Worm (Caenorhabditis elegans) whole organism, early embryonic: ENCODE data around the gene elo-7.
A peak's percentile ranks its signal among the peaks of the same experiment; 100 is the strongest.

Experiments
- B0310.2 ChIP-seq: sonication (generic microtip); optimal IDR thresholded peaks from 2 replicates; lab custom pipeline; 2016; ENCODE audit warnings: mild to moderate bottlenecking, missing genetic modification characterization, missing compliant biosample characterization
- F13C5.2 ChIP-seq: sonication (generic microtip); optimal IDR thresholded peaks from 2 replicates; lab custom pipeline; 2017; ENCODE audit warnings: mild to moderate bottlenecking, missing genetic modification characterization, inconsistent platforms, missing compliant biosample characterization
- aly-1 ChIP-seq: sonication (generic microtip); optimal IDR thresholded peaks from 2 replicates; lab custom pipeline; 2016; ENCODE audit warnings: missing genetic modification characterization, missing compliant biosample characterization
- ama-1 ChIP-seq: fragments of 150-350 bp; optimal IDR thresholded peaks from 2 replicates; lab custom pipeline; 2014
- ceh-13 ChIP-seq: fragments of 200-800 bp; sonication (Bioruptor generic); optimal IDR thresholded peaks from 2 replicates; lab custom pipeline; 2018; ENCODE audit warnings: mild to moderate bottlenecking, missing genetic modification characterization, missing compliant biosample characterization
- ceh-36 ChIP-seq: sonication (generic microtip); optimal IDR thresholded peaks from 2 replicates; lab custom pipeline; 2016; ENCODE audit warnings: missing genetic modification characterization, inconsistent platforms, missing compliant biosample characterization
- ets-7 ChIP-seq: sonication (generic microtip); optimal IDR thresholded peaks from 2 replicates; lab custom pipeline; 2016; ENCODE audit warnings: missing genotype, missing genetic modification characterization, missing compliant biosample characterization
- flt-1 ChIP-seq: fragments of 200-800 bp; sonication (Bioruptor generic); IDR thresholded peaks from 2 replicates; pipeline ENCODE4 v1.3.6; 2022; ENCODE audit warnings: missing genetic modification characterization, missing compliant biosample characterization
- hmbx-1 ChIP-seq: sonication (generic microtip); optimal IDR thresholded peaks from 2 replicates; lab custom pipeline; 2016; ENCODE audit warnings: mild to moderate bottlenecking, missing genetic modification characterization, missing compliant biosample characterization
- hmg-4 ChIP-seq: fragments of 200-800 bp; sonication (Bioruptor generic); optimal IDR thresholded peaks from 2 replicates; lab custom pipeline; 2018; ENCODE audit warnings: mild to moderate bottlenecking, missing genetic modification characterization, missing compliant biosample characterization
- hnd-1 ChIP-seq: sonication (generic microtip); optimal IDR thresholded peaks from 2 replicates; lab custom pipeline; 2016; ENCODE audit warnings: missing genetic modification characterization, missing compliant biosample characterization
- pes-1 ChIP-seq: fragments of 200-800 bp; sonication (Bioruptor generic); IDR thresholded peaks from 2 replicates; pipeline ENCODE4 v1.3.6; 2022; ENCODE audit warnings: missing genetic modification reagents, missing genetic modification characterization, missing compliant biosample characterization
- scrt-1 ChIP-seq: fragments of 200-800 bp; sonication (Bioruptor generic); IDR thresholded peaks from 2 replicates; pipeline ENCODE4 v1.3.6; 2022; ENCODE audit warnings: missing genetic modification characterization, missing compliant biosample characterization
- sea-1 ChIP-seq: fragments of 200-800 bp; sonication (Bioruptor generic); conservative IDR thresholded peaks from 2 replicates; pipeline ENCODE4 v1.3.6; 2022; ENCODE audit warnings: missing genetic modification characterization, missing compliant biosample characterization
- tbx-11 ChIP-seq: fragments of 200-800 bp; sonication (Bioruptor generic); IDR thresholded peaks from 2 replicates; pipeline ENCODE4 v1.3.6; 2022; ENCODE audit warnings: missing genetic modification characterization, missing compliant biosample characterization
- tbx-37 ChIP-seq: fragments of 200-800 bp; sonication (Bioruptor generic); conservative IDR thresholded peaks from 2 replicates; pipeline ENCODE4 v1.3.6; 2022; ENCODE audit warnings: missing genetic modification reagents, missing genetic modification characterization, missing compliant biosample characterization
- tra-4 ChIP-seq: sonication (generic microtip); optimal IDR thresholded peaks from 2 replicates; lab custom pipeline; 2017; ENCODE audit warnings: missing genetic modification characterization, missing compliant biosample characterization

The elo-7 gene

DNA sequence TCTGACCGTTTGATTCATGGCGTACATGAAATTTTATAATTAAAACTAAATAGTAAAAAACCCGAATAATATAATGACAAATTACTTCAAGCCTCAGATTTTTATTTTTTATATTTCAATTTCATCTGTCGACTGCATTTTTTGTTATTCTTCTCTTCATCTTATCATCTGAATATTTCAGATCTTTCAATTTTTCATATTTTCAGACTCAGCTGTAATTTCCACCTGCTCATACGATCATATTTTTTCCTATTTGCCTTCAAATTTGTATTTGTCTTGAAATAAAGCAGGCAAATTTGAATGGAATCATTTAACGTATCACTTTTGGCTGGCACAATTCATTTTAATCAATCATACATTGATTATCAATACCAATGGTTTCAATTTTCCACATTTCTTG is 31.7 kb upstream of the elo-7 start, which contains the start of gene sru-4:
sru-4 (plus strand) TSS at position 301 of the 400 bp plus-strand sequence.
- TF ChIP-seq flt-1 (no peak), F13C5.2 (tag; lab: Kevin White, UChicago) (no peak), sea-1 (GFP tag; lab: Robert Waterston, UW) (no peak), scrt-1 (no peak)

DNA sequence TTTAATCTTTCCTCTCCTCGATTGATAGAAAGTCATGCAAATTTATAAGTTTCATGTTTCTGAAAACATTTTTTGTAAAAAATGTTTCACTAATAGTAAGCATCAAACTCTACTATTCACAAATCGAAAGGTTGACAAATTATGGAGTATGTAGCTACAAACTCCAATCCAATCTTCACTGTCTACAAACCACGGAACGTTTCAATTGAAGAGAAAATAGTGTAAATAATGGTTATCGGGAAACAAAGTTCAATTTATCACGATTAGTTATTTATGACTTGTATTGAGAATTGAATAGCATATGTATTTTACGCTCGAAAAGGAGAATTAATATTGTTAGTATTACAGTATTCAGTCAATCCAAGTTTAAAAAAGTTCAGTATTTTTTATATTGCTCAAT is 30.1 kb upstream of the elo-7 start:
- no peak for TF ChIP-seq flt-1
- TF ChIP-seq aly-1 (tag; lab: Kevin White, UChicago), result no peak
- no peak for TF ChIP-seq pes-1 (GFP tag; lab: Robert Waterston, UW)
- no peak for TF ChIP-seq scrt-1
- no peak for TF ChIP-seq F13C5.2 (tag; lab: Kevin White, UChicago)
- no peak for TF ChIP-seq tra-4 (tag; lab: Kevin White, UChicago)
- no peak for TF ChIP-seq hnd-1 (tag; lab: Kevin White, UChicago)
- TF ChIP-seq ama-1 (lab: Kevin White, UChicago), result no peak
- no peak for TF ChIP-seq hmbx-1 (tag; lab: Kevin White, UChicago)
- TF ChIP-seq ceh-13 (GFP tag; lab: Kevin White, UChicago), result no peak
- TF ChIP-seq ceh-36 (tag; lab: Kevin White, UChicago), result no peak
- TF ChIP-seq tbx-37, result no peak
- no peak for TF ChIP-seq sea-1 (GFP tag; lab: Robert Waterston, UW)
- no peak for TF ChIP-seq ets-7 (tag; lab: Kevin White, UChicago)
- no peak for TF ChIP-seq hmg-4 (GFP tag; lab: Kevin White, UChicago)
- no peak for TF ChIP-seq B0310.2 (tag; lab: Kevin White, UChicago)

DNA sequence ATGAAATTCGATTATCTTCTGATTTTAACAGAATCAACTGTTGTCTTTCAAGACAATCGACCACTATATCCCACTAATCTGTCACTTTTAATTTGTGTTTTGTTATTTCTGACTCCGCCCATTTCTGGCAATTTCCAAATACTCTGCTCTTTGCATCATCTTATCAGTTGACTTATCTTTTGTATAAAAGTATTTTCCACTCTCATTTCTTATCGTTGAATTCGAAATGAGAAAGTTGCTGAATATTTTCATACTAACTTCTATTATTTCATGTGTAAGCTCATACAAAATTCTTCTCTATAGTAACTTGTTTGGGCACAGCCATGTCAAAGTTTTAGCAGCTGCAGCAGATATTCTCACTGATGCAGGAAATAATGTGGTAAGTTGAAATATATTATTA is 29.6 kb upstream of the elo-7 start, which contains the start of gene ugt-21:
ugt-21 (plus strand) TSS at position 212 of the 400 bp plus-strand sequence.
- no peak for TF ChIP-seq aly-1 (tag; lab: Kevin White, UChicago)
- TF ChIP-seq flt-1, result no peak
- no peak for TF ChIP-seq ceh-36 (tag; lab: Kevin White, UChicago)
- TF ChIP-seq tbx-11 (GFP tag; lab: Robert Waterston, UW), result no peak
- no peak for TF ChIP-seq ceh-13 (GFP tag; lab: Kevin White, UChicago)

DNA sequence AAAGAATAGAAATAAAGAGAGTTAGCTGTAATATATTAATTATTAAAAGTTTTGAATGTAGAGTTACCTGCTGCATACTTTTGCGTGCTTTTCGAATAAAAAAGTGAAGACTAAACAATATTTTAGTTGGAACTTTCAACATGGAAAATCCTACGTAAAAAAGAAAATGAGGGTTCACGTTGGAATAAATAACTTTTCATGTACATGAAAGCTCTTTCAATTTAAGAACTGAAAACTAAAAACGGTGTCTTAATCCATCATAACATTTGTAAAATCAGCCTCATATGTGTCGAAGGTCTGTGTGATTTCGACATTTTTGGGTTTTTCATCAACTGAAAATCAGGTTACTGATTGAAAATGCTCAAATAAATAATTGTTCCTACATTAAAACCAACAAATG is 23.5 kb upstream of the elo-7 start, which contains the start of gene ttr-9:
ttr-9 (minus strand) TSS at position 101 of the 400 bp plus-strand sequence.
- TF ChIP-seq tra-4 (tag; lab: Kevin White, UChicago) (no peak), F13C5.2 (tag; lab: Kevin White, UChicago) (no peak), pes-1 (GFP tag; lab: Robert Waterston, UW) (no peak), sea-1 (GFP tag; lab: Robert Waterston, UW) (no peak), B0310.2 (tag; lab: Kevin White, UChicago) (no peak), scrt-1 (no peak), ama-1 (lab: Kevin White, UChicago) (no peak), ceh-36 (tag; lab: Kevin White, UChicago) (no peak), tbx-11 (GFP tag; lab: Robert Waterston, UW) (no peak), hnd-1 (tag; lab: Kevin White, UChicago) (no peak), hmbx-1 (tag; lab: Kevin White, UChicago) (no peak), ceh-13 (GFP tag; lab: Kevin White, UChicago) (no peak), hmg-4 (GFP tag; lab: Kevin White, UChicago) (no peak), aly-1 (tag; lab: Kevin White, UChicago) (no peak)

DNA sequence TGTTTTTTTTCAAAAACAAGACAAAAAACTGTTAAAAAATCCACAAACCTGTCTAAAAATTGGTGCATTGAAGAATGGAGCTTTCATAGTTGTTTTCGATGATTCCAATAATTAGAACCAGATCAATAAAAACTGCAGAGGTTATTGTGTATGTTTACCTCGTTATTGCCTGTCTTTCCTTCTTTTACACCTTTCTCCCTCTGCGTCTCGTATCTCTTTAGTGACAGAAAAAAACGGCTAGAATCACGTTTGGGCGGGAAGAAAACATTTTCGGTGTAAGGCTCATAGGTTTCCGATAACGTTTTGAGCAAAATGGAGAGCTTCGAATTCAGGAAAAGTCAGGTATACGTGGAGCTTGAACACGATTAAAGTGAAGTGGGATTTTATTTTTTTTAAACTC is 21.1 kb upstream of the elo-7 start, which contains the start of gene ethe-1:
ethe-1 (minus strand) TSS at position 150 of the 400 bp plus-strand sequence.
- TF ChIP-seq tbx-11 (GFP tag; lab: Robert Waterston, UW) (no peak), ceh-36 (tag; lab: Kevin White, UChicago) (no peak), hmbx-1 (tag; lab: Kevin White, UChicago) (no peak), pes-1 (GFP tag; lab: Robert Waterston, UW) (no peak), tra-4 (tag; lab: Kevin White, UChicago) (no peak), scrt-1 (no peak), F13C5.2 (tag; lab: Kevin White, UChicago) (no peak), hnd-1 (tag; lab: Kevin White, UChicago) (no peak), ceh-13 (GFP tag; lab: Kevin White, UChicago) (no peak), B0310.2 (tag; lab: Kevin White, UChicago) (no peak), ets-7 (tag; lab: Kevin White, UChicago) (no peak), aly-1 (tag; lab: Kevin White, UChicago) (no peak), tbx-37 (no peak)

DNA sequence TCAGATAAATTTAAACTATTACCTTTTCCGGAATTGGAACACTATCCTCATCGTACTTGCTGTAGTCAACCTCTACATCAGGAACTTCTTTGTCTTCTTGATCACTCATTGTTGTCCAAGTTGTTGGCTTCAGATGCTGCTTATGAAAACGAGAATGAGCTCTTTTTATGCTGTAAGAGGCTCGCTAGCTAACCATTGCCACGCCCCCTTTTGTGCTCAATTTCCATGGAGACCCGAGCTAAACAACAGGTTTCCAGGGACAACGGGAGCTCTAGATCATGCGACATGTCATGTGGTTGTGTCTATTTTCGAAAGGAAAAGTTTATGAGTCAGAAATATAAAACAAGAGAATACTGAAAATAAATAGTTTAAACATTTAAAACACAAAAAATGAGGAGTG is 19.3 kb upstream of the elo-7 start, which contains the start of gene C33A12.4:
C33A12.4 (minus strand) TSS at position 131 of the 400 bp plus-strand sequence.
- TF ChIP-seq ceh-13 (GFP tag; lab: Kevin White, UChicago) (no peak), aly-1 (tag; lab: Kevin White, UChicago) (no peak), tra-4 (tag; lab: Kevin White, UChicago) (no peak), flt-1 (no peak), B0310.2 (tag; lab: Kevin White, UChicago) (no peak), pes-1 (GFP tag; lab: Robert Waterston, UW) (no peak), ets-7 (tag; lab: Kevin White, UChicago) (no peak)

DNA sequence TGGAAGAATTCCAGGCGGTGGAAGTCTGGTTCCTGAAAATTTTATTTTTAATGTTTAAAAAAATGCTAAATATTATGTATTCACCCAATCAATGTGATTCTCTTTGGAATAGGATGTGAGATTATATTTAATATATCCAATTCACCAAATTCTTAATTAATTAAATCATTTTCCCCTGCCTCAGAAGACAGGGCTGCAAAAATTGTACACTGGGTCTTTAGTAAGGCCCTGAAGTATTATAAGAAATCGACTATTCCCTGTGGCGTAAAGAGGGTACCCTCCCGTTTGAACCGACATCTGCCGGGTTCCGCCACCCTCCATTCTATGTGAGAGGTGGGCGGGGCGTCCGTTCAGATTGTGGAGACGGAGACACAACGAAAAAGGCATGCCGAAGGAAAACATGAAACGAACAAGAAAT is 18.5 kb upstream of the elo-7 start:
- no peak for TF ChIP-seq aly-1 (tag; lab: Kevin White, UChicago)
- TF ChIP-seq flt-1, result 0 out of 2 replicates have a peak, but pooled peaks have one; percentile 8
- TF ChIP-seq ama-1 (lab: Kevin White, UChicago), result peak; percentile 40
- TF ChIP-seq ceh-13 (GFP tag; lab: Kevin White, UChicago), result no peak
- no peak for TF ChIP-seq hmbx-1 (tag; lab: Kevin White, UChicago)
- TF ChIP-seq B0310.2 (tag; lab: Kevin White, UChicago), result peak; percentile 4
- no peak for TF ChIP-seq ceh-36 (tag; lab: Kevin White, UChicago)
- no peak for TF ChIP-seq hmg-4 (GFP tag; lab: Kevin White, UChicago)
- TF ChIP-seq ets-7 (tag; lab: Kevin White, UChicago), result no peak
- peak; percentile 37 for TF ChIP-seq tra-4 (tag; lab: Kevin White, UChicago)
- TF ChIP-seq F13C5.2 (tag; lab: Kevin White, UChicago), result peak; percentile 52
- TF ChIP-seq sea-1 (GFP tag; lab: Robert Waterston, UW), result no peak
- peak; percentile 29; the same call in 1 of the 2 replicates for TF ChIP-seq tbx-37
- peak; percentile 49; the same call in 1 of the 2 replicates for TF ChIP-seq pes-1 (GFP tag; lab: Robert Waterston, UW)
- no peak for TF ChIP-seq scrt-1
- no peak for TF ChIP-seq hnd-1 (tag; lab: Kevin White, UChicago)
- TF ChIP-seq tbx-11 (GFP tag; lab: Robert Waterston, UW), result no peak
